Worm (Caenorhabditis elegans) whole organism, mixed stage, embryonic: ENCODE measurements around the gene clec-172.

Experiments used
- ceh-39 ChIP-seq: fragments of 150-350 bp; optimal IDR thresholded peaks from 2 replicates; lab custom pipeline; 2014; ENCODE audit warnings: missing biosample characterization, missing genetic modification characterization
- elt-3 ChIP-seq: fragments of 150-350 bp; optimal IDR thresholded peaks from 2 replicates; lab custom pipeline; 2014; ENCODE audit warnings: missing biosample characterization, missing genetic modification characterization

DNA sequence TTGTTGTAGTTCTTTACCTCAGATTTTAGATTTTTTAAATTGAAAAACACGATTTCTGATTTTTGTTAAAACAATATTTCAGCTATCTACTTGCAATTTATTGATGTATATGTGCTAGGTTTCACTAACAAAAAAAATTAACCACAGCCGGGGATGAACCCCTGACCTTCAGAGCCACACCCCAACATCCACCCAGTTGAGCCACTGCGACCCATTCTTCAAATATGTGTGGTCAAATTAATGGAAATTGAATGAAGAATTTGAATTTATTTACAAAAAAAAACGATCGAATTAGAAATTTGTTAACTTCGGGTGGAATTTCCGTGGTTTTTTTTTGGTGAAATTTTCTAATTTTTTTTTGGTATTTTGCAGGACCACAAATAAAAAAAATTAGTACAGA lies 37.8 kb downstream of the clec-172 start:
- TF ChIP-seq elt-3 (tag; lab: Kevin White, UChicago): no peak
- no peak for TF ChIP-seq ceh-39 (tag; lab: Kevin White, UChicago)
